Worm (Caenorhabditis elegans): ENCODE data around the gene mics-1.

mics-1 gene

ce11 chrV:10572614-10573013, 5.5 kb downstream of the mics-1 start, which contains the start of gene del-6:
Gene del-6 (plus strand): TSS chrV:10572914.
- TF ChIP-seq scrt-1 (GFP tag; IDR thresholded peaks at IDR 0.05) (no peak), tbx-37 (GFP tag; conservative IDR thresholded peaks at IDR 0.05) (no peak), hmbx-1 (tag; optimal IDR thresholded peaks at IDR 0.05) (no peak), tbx-11 (GFP tag; IDR thresholded peaks at IDR 0.05) (no peak), hnd-1 (tag; optimal IDR thresholded peaks at IDR 0.05) (no peak), ceh-13 (GFP tag; optimal IDR thresholded peaks at IDR 0.05) (no peak), F13C5.2 (tag; optimal IDR thresholded peaks at IDR 0.05) (no peak), aly-1 (tag; optimal IDR thresholded peaks at IDR 0.05) (no peak), ets-7 (tag; optimal IDR thresholded peaks at IDR 0.05) (no peak), tra-4 (tag; optimal IDR thresholded peaks at IDR 0.05) (no peak), ama-1 (optimal IDR thresholded peaks at IDR 0.05) (no peak), ceh-36 (tag; optimal IDR thresholded peaks at IDR 0.05) (no peak), B0310.2 (tag; optimal IDR thresholded peaks at IDR 0.05) (no peak), sea-1 (GFP tag; conservative IDR thresholded peaks at IDR 0.05) (no peak), flt-1 (GFP tag; IDR thresholded peaks at IDR 0.05) (no peak), pes-1 (GFP tag; IDR thresholded peaks at IDR 0.05) (no peak)

ce11 chrV:10571523-10571922, 6.6 kb downstream of the mics-1 start:
- no peak for TF ChIP-seq hnd-1 (tag; optimal IDR thresholded peaks at IDR 0.05)
- TF ChIP-seq B0310.2 (tag; optimal IDR thresholded peaks at IDR 0.05), result no peak
- TF ChIP-seq scrt-1 (GFP tag; IDR thresholded peaks at IDR 0.05), result no peak
- no peak for TF ChIP-seq hmg-4 (GFP tag; optimal IDR thresholded peaks at IDR 0.05)
- TF ChIP-seq pes-1 (GFP tag; IDR thresholded peaks at IDR 0.05), result no peak
- TF ChIP-seq aly-1 (tag; optimal IDR thresholded peaks at IDR 0.05), result no peak
- TF ChIP-seq tbx-37 (GFP tag; conservative IDR thresholded peaks at IDR 0.05), result no peak
- TF ChIP-seq tbx-11 (GFP tag; IDR thresholded peaks at IDR 0.05), result no peak

ce11 chrV:10568496-10568895, 9.6 kb downstream of the mics-1 start:
- TF ChIP-seq F13C5.2 (tag; optimal IDR thresholded peaks at IDR 0.05), result no peak
- no peak for TF ChIP-seq ceh-36 (tag; optimal IDR thresholded peaks at IDR 0.05)
- TF ChIP-seq tbx-11 (GFP tag; IDR thresholded peaks at IDR 0.05), result no peak
- TF ChIP-seq hnd-1 (tag; optimal IDR thresholded peaks at IDR 0.05), result no peak
- no peak for TF ChIP-seq flt-1 (GFP tag; IDR thresholded peaks at IDR 0.05)
- no peak for TF ChIP-seq ceh-13 (GFP tag; optimal IDR thresholded peaks at IDR 0.05)
- TF ChIP-seq ets-7 (tag; optimal IDR thresholded peaks at IDR 0.05), result no peak
- no peak for TF ChIP-seq scrt-1 (GFP tag; IDR thresholded peaks at IDR 0.05)
- no peak for TF ChIP-seq hmg-4 (GFP tag; optimal IDR thresholded peaks at IDR 0.05)
- no peak for TF ChIP-seq sea-1 (GFP tag; conservative IDR thresholded peaks at IDR 0.05)
- TF ChIP-seq ama-1 (optimal IDR thresholded peaks at IDR 0.05), result no peak
- no peak for TF ChIP-seq B0310.2 (tag; optimal IDR thresholded peaks at IDR 0.05)

ce11 chrV:10564830-10565365, 13.2 kb downstream of the mics-1 start, which contains the start of gene cat-4:
Gene cat-4 (plus strand): TSS chrV:10564880.
- no peak for TF ChIP-seq scrt-1 (GFP tag; IDR thresholded peaks at IDR 0.05)
- TF ChIP-seq pes-1 (GFP tag; IDR thresholded peaks at IDR 0.05), result no peak
- TF ChIP-seq ceh-13 (GFP tag; optimal IDR thresholded peaks at IDR 0.05), result no peak
- TF ChIP-seq B0310.2 (tag; optimal IDR thresholded peaks at IDR 0.05), result no peak
- no peak for TF ChIP-seq ets-7 (tag; optimal IDR thresholded peaks at IDR 0.05)

- TF ChIP-seq ceh-36 (tag; optimal IDR thresholded peaks at IDR 0.05) (no peak), ceh-13 (GFP tag; optimal IDR thresholded peaks at IDR 0.05) (no peak), flt-1 (GFP tag; IDR thresholded peaks at IDR 0.05) (no peak)
Observed at ce11 chrV:10564140-10564539, 14.0 kb downstream of the mics-1 start.

DNA sequence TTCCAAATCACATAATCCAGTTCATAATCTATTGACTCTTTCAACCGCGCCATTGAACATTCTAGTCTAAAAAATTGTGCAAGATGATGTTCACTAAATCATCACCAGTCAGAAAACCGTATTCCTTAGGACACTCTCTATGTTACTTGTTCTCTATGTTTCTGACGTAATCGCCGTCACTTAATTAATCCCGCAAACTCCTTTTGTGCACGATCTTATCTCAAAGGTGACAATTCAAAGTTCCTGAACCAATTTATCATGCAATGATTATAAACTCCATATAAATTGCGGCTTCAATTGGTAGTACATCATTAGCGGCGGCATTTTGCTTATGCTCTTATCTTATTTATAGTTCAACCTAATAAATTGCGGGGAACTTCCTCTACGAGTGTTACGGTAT, 15.3 kb downstream of the mics-1 start:
- TF ChIP-seq ama-1 (optimal IDR thresholded peaks at IDR 0.05) (no peak), scrt-1 (GFP tag; IDR thresholded peaks at IDR 0.05) (no peak), sea-1 (GFP tag; conservative IDR thresholded peaks at IDR 0.05) (no peak), tra-4 (tag; optimal IDR thresholded peaks at IDR 0.05) (no peak), tbx-11 (GFP tag; IDR thresholded peaks at IDR 0.05) (no peak), hmbx-1 (tag; optimal IDR thresholded peaks at IDR 0.05) (no peak), ceh-36 (tag; optimal IDR thresholded peaks at IDR 0.05) (no peak), ceh-13 (GFP tag; optimal IDR thresholded peaks at IDR 0.05) (no peak), flt-1 (GFP tag; IDR thresholded peaks at IDR 0.05) (no peak), pes-1 (GFP tag; IDR thresholded peaks at IDR 0.05) (no peak), hnd-1 (tag; optimal IDR thresholded peaks at IDR 0.05) (no peak), hmg-4 (GFP tag; optimal IDR thresholded peaks at IDR 0.05) (no peak), aly-1 (tag; optimal IDR thresholded peaks at IDR 0.05) (no peak), ets-7 (tag; optimal IDR thresholded peaks at IDR 0.05) (no peak), tbx-37 (GFP tag; conservative IDR thresholded peaks at IDR 0.05) (no peak), F13C5.2 (tag; optimal IDR thresholded peaks at IDR 0.05) (no peak), B0310.2 (tag; optimal IDR thresholded peaks at IDR 0.05) (no peak)

DNA sequence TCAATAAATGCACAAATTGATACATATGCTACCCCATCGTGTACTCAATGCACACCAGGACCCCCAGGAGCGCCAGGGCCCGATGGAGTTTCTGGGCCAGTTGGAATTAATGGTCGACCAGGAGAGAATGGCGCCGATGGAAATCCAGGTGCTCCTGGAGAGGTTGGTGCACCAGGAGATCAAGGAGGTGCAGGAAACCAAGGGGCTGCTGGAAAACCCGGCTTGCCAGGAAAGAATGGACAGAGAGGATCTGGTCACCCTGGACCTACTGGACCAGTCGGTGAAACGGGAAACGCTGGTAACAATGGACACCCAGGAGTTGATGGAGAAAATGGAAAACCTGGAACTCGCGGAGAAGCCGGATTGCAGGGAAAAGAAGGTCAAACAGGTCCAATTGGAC, 16.5 kb downstream of the mics-1 start:
- TF ChIP-seq hmbx-1 (tag; optimal IDR thresholded peaks at IDR 0.05), result no peak
- TF ChIP-seq tbx-37 (GFP tag; conservative IDR thresholded peaks at IDR 0.05), result no peak
- no peak for TF ChIP-seq hnd-1 (tag; optimal IDR thresholded peaks at IDR 0.05)
- no peak for TF ChIP-seq pes-1 (GFP tag; IDR thresholded peaks at IDR 0.05)
- TF ChIP-seq sea-1 (GFP tag; conservative IDR thresholded peaks at IDR 0.05), result no peak
- no peak for TF ChIP-seq F13C5.2 (tag; optimal IDR thresholded peaks at IDR 0.05)
- TF ChIP-seq ama-1 (optimal IDR thresholded peaks at IDR 0.05), result no peak
- TF ChIP-seq tra-4 (tag; optimal IDR thresholded peaks at IDR 0.05), result no peak
- no peak for TF ChIP-seq ceh-36 (tag; optimal IDR thresholded peaks at IDR 0.05)
- no peak for TF ChIP-seq ets-7 (tag; optimal IDR thresholded peaks at IDR 0.05)
- no peak for TF ChIP-seq tbx-11 (GFP tag; IDR thresholded peaks at IDR 0.05)
- TF ChIP-seq hmg-4 (GFP tag; optimal IDR thresholded peaks at IDR 0.05), result no peak
- TF ChIP-seq B0310.2 (tag; optimal IDR thresholded peaks at IDR 0.05), result no peak
- no peak for TF ChIP-seq ceh-13 (GFP tag; optimal IDR thresholded peaks at IDR 0.05)

DNA sequence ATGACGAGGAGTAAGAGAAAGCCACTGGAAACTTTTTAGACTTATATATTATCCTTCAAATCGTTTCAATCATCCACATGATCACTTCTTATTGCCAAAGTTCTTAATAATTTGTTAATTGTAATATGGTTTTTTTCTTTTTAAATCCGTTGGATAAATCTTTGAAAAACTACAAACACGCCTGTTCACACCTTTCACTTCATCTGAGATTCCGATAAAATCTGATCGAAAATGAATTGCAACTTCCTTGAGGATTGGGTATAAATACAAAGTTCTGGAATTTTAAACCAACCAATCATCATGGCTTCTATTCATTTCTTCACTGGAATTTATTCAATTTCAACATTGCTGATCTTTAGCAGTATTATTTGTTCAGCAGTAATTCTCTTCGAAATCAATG, 17.5 kb downstream of the mics-1 start, which contains the start of gene col-152:
col-152 (plus strand) TSS at position 301 of the 400 bp plus-strand sequence.
- no peak for TF ChIP-seq B0310.2 (tag; optimal IDR thresholded peaks at IDR 0.05)
- TF ChIP-seq flt-1 (GFP tag; IDR thresholded peaks at IDR 0.05), result no peak
- TF ChIP-seq tra-4 (tag; optimal IDR thresholded peaks at IDR 0.05), result no peak
- TF ChIP-seq hmg-4 (GFP tag; optimal IDR thresholded peaks at IDR 0.05), result no peak
- no peak for TF ChIP-seq ceh-13 (GFP tag; optimal IDR thresholded peaks at IDR 0.05)
- TF ChIP-seq pes-1 (GFP tag; IDR thresholded peaks at IDR 0.05), result no peak
- TF ChIP-seq sea-1 (GFP tag; conservative IDR thresholded peaks at IDR 0.05), result no peak

Data from whole organism, early embryonic.